Fruit fly (Drosophila melanogaster) ovary, adult (tissue): ENCODE measurements around the gene gny.
A peak's percentile ranks its signal among the peaks of the same experiment; 100 is the strongest.

Experiments used
- CG17801 ChIP-seq: fragments of 200-800 bp; optimal IDR thresholded peaks from 2 replicates; lab custom pipeline; 2019; ENCODE audit warnings: missing biosample characterization, mild to moderate bottlenecking, missing genetic modification characterization, moderate library complexity; ENCODE audit not compliant: partially characterized antibody

Gene gny

DNA sequence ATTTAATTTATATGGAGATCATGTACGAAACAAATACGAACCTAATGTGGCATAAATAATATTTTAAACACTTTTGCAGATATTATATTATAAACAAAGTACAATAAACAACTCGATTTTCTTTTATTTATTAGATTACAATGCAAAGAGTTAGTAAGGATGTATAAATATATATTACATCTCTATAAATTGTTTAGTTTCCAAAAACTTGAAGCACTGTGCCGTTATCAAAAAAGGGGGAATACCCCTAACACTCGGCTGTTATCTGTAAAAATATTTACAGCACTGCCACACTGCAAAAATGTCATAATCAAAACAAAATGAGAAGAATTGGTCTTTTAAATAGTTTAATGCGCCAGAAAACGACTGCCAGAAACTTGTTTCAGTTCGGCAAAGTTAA lies 48.6 kb downstream of the gny start, which contains the start of gene CG5188:
TSS of gene CG5188 (plus strand) at position 302 of the 400 bp plus-strand sequence.
- peak; percentile 17 for TF ChIP-seq CG17801 (GFP tag; lab: Kevin White, UChicago)

dm6 chr2L:10430802-10431476 lies 51.0 kb downstream of the gny start, which contains the start of the genes Bug22 and TfIIB:
Gene Bug22 (minus strand): TSS chr2L:10430918.
Gene TfIIB (plus strand): TSS chr2L:10431338.
- peak; percentile 46 for TF ChIP-seq CG17801 (GFP tag; lab: Kevin White, UChicago)
